Worm (Caenorhabditis elegans): ENCODE results near the gene dlc-2.
"Not testable (repeated sequence)": the region's sequence is repeated elsewhere in the genome, so short reads cannot be mapped to it uniquely, and the experiment has no call there.

dlc-2 gene

DNA sequence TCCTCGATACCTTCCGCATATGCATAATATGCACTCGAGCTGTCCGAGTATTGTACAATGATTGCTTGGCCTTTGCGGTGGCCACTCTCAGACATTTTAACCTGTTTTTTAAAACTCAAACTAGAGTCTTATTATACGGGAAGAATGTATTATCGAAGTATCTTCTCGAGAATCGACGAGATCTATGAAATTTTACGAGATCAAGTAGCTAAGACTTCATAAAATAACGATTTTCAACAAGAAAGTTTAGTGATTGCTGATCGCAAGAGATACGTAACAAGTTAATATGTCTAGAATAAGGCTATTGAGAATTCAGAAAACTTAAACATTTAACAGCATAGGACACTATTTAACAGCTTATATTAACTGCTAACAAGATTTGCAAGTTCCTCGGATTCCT is 31.9 kb upstream of the dlc-2 start, which contains the start of gene B0001.5:
Gene B0001.5, minus strand, starts transcription at position 101 of the 400 bp plus-strand sequence.
- TF ChIP-seq aly-1 (tag; optimal IDR thresholded peaks at IDR 0.05), result no peak
- no peak for TF ChIP-seq pes-1 (GFP tag; IDR thresholded peaks at IDR 0.05)
- TF ChIP-seq hmg-4 (GFP tag; optimal IDR thresholded peaks at IDR 0.05), result no peak
- no peak for TF ChIP-seq scrt-1 (GFP tag; IDR thresholded peaks at IDR 0.05)
- TF ChIP-seq ama-1 (optimal IDR thresholded peaks at IDR 0.05), result no peak
- no peak for TF ChIP-seq F13C5.2 (tag; optimal IDR thresholded peaks at IDR 0.05)
- TF ChIP-seq hmbx-1 (tag; optimal IDR thresholded peaks at IDR 0.05), result no peak
- no peak for TF ChIP-seq ceh-36 (tag; optimal IDR thresholded peaks at IDR 0.05)
- TF ChIP-seq sea-1 (GFP tag; conservative IDR thresholded peaks at IDR 0.05), result no peak

- TF ChIP-seq tra-4 (tag; optimal IDR thresholded peaks at IDR 0.05) (no peak), ceh-36 (tag; optimal IDR thresholded peaks at IDR 0.05) (no peak), scrt-1 (GFP tag; IDR thresholded peaks at IDR 0.05) (no peak), ama-1 (optimal IDR thresholded peaks at IDR 0.05) (no peak), aly-1 (tag; optimal IDR thresholded peaks at IDR 0.05) (no peak), sea-1 (GFP tag; conservative IDR thresholded peaks at IDR 0.05) (no peak), hmg-4 (GFP tag; optimal IDR thresholded peaks at IDR 0.05) (no peak), flt-1 (GFP tag; IDR thresholded peaks at IDR 0.05) (no peak), pes-1 (GFP tag; IDR thresholded peaks at IDR 0.05) (no peak), tbx-11 (GFP tag; IDR thresholded peaks at IDR 0.05) (no peak), F13C5.2 (tag; optimal IDR thresholded peaks at IDR 0.05) (no peak), ets-7 (tag; optimal IDR thresholded peaks at IDR 0.05) (no peak), tbx-37 (GFP tag; conservative IDR thresholded peaks at IDR 0.05) (no peak), hmbx-1 (tag; optimal IDR thresholded peaks at IDR 0.05) (no peak), hnd-1 (tag; optimal IDR thresholded peaks at IDR 0.05) (no peak), B0310.2 (tag; optimal IDR thresholded peaks at IDR 0.05) (no peak), ceh-13 (GFP tag; optimal IDR thresholded peaks at IDR 0.05) (no peak)
These were observed 29.6 kb upstream of the dlc-2 start, which contains the start of gene B0001.8 for ce11 chrIV:12140959-12141358. B0001.8 (minus strand) TSS chrIV:12141059.

ce11 chrIV:12138093-12138492 is 26.7 kb upstream of the dlc-2 start, which contains the start of gene B0001.4:
B0001.4 (minus strand) TSS chrIV:12138193.
- not testable (repeated sequence) for TF ChIP-seq hnd-1 (tag; optimal IDR thresholded peaks at IDR 0.05); pes-1 (GFP tag; IDR thresholded peaks at IDR 0.05); B0310.2 (tag; optimal IDR thresholded peaks at IDR 0.05)

DNA sequence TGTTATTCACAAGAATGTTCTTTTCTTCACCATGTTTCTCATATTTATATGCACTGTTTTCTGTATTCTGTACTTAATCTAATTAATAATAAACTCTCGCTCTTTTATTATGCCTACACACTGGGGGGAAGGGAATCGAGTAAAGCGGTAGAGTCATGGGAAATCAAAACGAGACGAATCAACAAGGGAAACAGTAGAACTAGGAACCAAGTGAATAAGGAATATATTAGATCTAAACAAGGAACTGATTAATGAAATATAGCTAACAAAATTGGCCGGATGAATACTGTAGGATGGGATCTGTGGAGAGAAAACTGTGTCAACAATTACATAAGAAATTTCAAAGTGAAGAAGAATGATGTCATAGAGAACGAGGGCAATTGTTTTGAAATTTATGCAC is 23.6 kb upstream of the dlc-2 start:
- TF ChIP-seq hmg-4 (GFP tag; optimal IDR thresholded peaks at IDR 0.05), result no peak
- TF ChIP-seq tra-4 (tag; optimal IDR thresholded peaks at IDR 0.05), result no peak
- no peak for TF ChIP-seq sea-1 (GFP tag; conservative IDR thresholded peaks at IDR 0.05)
- no peak for TF ChIP-seq tbx-37 (GFP tag; conservative IDR thresholded peaks at IDR 0.05)
- no peak for TF ChIP-seq ama-1 (optimal IDR thresholded peaks at IDR 0.05)

DNA sequence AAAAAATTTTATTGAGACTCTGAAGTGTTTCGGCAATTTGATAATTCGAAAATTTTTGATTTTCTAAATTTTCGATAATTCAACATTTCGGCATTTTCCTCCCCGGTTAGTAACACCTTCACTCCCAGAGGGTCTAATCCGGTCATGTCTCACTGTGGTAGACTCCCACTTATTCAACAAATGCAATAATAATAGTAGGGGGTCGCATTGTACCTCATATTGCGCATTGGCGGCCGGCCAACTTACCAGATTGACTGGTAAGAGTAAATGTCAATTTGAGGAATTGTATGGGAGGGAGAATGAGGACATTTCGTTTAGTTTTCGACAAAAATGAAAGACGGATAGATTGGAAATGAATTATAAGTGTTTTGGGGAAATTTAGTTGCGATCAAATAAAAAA is 22.4 kb upstream of the dlc-2 start:
- TF ChIP-seq hmbx-1 (tag; optimal IDR thresholded peaks at IDR 0.05), result no peak
- no peak for TF ChIP-seq B0310.2 (tag; optimal IDR thresholded peaks at IDR 0.05)
- no peak for TF ChIP-seq ama-1 (optimal IDR thresholded peaks at IDR 0.05)
- no peak for TF ChIP-seq ceh-36 (tag; optimal IDR thresholded peaks at IDR 0.05)
- no peak for TF ChIP-seq hnd-1 (tag; optimal IDR thresholded peaks at IDR 0.05)
- no peak for TF ChIP-seq ets-7 (tag; optimal IDR thresholded peaks at IDR 0.05)
- TF ChIP-seq tbx-11 (GFP tag; IDR thresholded peaks at IDR 0.05), result no peak
- TF ChIP-seq hmg-4 (GFP tag; optimal IDR thresholded peaks at IDR 0.05), result no peak
- no peak for TF ChIP-seq scrt-1 (GFP tag; IDR thresholded peaks at IDR 0.05)
- TF ChIP-seq tra-4 (tag; optimal IDR thresholded peaks at IDR 0.05), result no peak
- TF ChIP-seq aly-1 (tag; optimal IDR thresholded peaks at IDR 0.05), result no peak
- TF ChIP-seq ceh-13 (GFP tag; optimal IDR thresholded peaks at IDR 0.05), result no peak
- TF ChIP-seq tbx-37 (GFP tag; conservative IDR thresholded peaks at IDR 0.05), result no peak
- TF ChIP-seq flt-1 (GFP tag; IDR thresholded peaks at IDR 0.05), result no peak

- TF ChIP-seq F13C5.2 (tag; optimal IDR thresholded peaks at IDR 0.05), result no peak
- no peak for TF ChIP-seq ets-7 (tag; optimal IDR thresholded peaks at IDR 0.05)
- TF ChIP-seq ceh-36 (tag; optimal IDR thresholded peaks at IDR 0.05), result no peak
- no peak for TF ChIP-seq tbx-37 (GFP tag; conservative IDR thresholded peaks at IDR 0.05)
- TF ChIP-seq scrt-1 (GFP tag; IDR thresholded peaks at IDR 0.05), result no peak
- no peak for TF ChIP-seq hnd-1 (tag; optimal IDR thresholded peaks at IDR 0.05)
- no peak for TF ChIP-seq hmg-4 (GFP tag; optimal IDR thresholded peaks at IDR 0.05)
- TF ChIP-seq ceh-13 (GFP tag; optimal IDR thresholded peaks at IDR 0.05), result no peak
These were observed 20.1 kb upstream of the dlc-2 start for ce11 chrIV:12131308-12132072.

- TF ChIP-seq hmg-4 (GFP tag; optimal IDR thresholded peaks at IDR 0.05) (no peak), ama-1 (optimal IDR thresholded peaks at IDR 0.05) (no peak), aly-1 (tag; optimal IDR thresholded peaks at IDR 0.05) (no peak), scrt-1 (GFP tag; IDR thresholded peaks at IDR 0.05) (no peak), B0310.2 (tag; optimal IDR thresholded peaks at IDR 0.05) (no peak), ceh-13 (GFP tag; optimal IDR thresholded peaks at IDR 0.05) (no peak), ceh-36 (tag; optimal IDR thresholded peaks at IDR 0.05) (no peak), F13C5.2 (tag; optimal IDR thresholded peaks at IDR 0.05) (no peak), sea-1 (GFP tag; conservative IDR thresholded peaks at IDR 0.05) (no peak), tbx-37 (GFP tag; conservative IDR thresholded peaks at IDR 0.05) (no peak), tra-4 (tag; optimal IDR thresholded peaks at IDR 0.05) (no peak), hmbx-1 (tag; optimal IDR thresholded peaks at IDR 0.05) (no peak), pes-1 (GFP tag; IDR thresholded peaks at IDR 0.05) (no peak), tbx-11 (GFP tag; IDR thresholded peaks at IDR 0.05) (no peak), flt-1 (GFP tag; IDR thresholded peaks at IDR 0.05) (no peak)
These were observed 17.8 kb upstream of the dlc-2 start, which contains the start of gene lin-24 for ce11 chrIV:12129204-12129603. lin-24 (plus strand) TSS chrIV:12129504.

All from whole organism, early embryonic.